Fruit fly (Drosophila melanogaster): ENCODE results near the gene CG11756.

DNA sequence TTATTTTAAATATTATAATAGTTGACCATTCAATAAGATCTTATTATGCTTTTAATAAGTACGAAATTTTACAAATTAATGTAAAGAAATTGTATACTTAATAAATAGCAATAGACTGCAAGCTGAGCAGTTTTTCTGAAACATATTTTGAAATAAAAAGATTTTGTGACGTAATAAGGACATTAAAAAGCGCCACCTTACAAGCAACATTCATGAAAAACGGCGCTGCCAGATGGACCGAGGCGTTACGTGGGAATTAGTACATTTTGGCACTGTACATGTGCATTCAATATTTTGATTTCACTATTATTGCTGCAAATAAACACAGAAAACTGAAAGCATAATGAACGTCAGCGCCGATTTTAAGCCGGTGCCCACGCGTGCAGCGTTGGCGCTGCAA, 909 bp downstream of the CG11756 start, which contains the start of gene CG1738:
- TF ChIP-seq CG15710 (tag; optimal IDR thresholded peaks at IDR 0.05) (no peak), Pif1B (GFP tag; optimal IDR thresholded peaks at IDR 0.05) (no peak), CG9948 (tag; optimal IDR thresholded peaks at IDR 0.05) (no peak), CG8159 (tag; optimal IDR thresholded peaks at IDR 0.05) (no peak), EcR (GFP tag; optimal IDR thresholded peaks at IDR 0.05) (no peak), Ets98B (GFP tag; IDR thresholded peaks at IDR 0.05) (no peak), CG10348 (GFP tag; IDR thresholded peaks at IDR 0.05) (no peak), CG12605 (GFP tag; IDR thresholded peaks at IDR 0.05) (no peak), CG8301 (tag; optimal IDR thresholded peaks at IDR 0.05) (no peak), Pif1A (GFP tag; optimal IDR thresholded peaks at IDR 0.05) (no peak), CG32121 (GFP tag; IDR thresholded peaks at IDR 0.05) (no peak), CG13204 (GFP tag; optimal IDR thresholded peaks at IDR 0.05) (no peak), D1 (tag; optimal IDR thresholded peaks at IDR 0.05) (no peak), gl (tag; optimal IDR thresholded peaks at IDR 0.05) (no peak)

All from whole organism, pupa.